Worm (Caenorhabditis elegans): ENCODE measurements around the gene mans-2.

DNA sequence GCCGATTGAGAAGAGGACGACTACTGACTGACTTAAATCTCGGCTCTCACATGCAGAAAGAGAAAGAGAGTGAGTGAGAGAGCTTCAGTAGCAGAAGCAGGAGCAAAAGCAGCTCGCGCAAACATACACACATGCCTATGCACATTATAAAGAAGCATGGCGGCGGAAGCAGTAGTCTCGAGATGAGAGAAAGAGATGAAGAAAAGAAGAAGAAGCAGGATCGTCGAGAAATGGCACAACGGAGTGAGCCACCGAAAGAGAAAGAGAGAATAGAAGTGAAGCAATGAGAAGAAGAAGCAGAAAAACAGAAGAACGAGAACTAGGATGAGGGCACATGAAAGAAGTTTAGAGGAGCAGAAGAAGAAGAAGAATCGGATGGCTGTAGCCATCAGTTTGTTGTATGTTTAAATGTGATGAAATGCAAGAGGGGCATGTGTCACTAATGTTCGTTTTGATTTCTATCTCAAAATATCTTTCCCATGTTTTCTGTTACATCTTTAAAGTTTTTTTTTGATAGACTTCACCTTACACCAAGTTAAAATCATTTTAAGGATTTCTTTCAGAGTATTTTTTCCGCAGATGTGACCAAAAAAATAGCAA is 41.7 kb upstream of the mans-2 start:
- TF ChIP-seq snpc-4 (GFP tag; optimal IDR thresholded peaks at IDR 0.05) = no peak
- no peak for TF ChIP-seq snpc-4 (tag; optimal IDR thresholded peaks at IDR 0.05)
- TF ChIP-seq ama-1 (optimal IDR thresholded peaks at IDR 0.05) = no peak
- TF ChIP-seq ama-1 (GFP tag; optimal IDR thresholded peaks at IDR 0.05) = no peak
- no peak for TF ChIP-seq nhr-90 (tag; optimal IDR thresholded peaks at IDR 0.05)
- no peak for TF ChIP-seq Y95B8A.8 (GFP tag; IDR thresholded peaks at IDR 0.05)
- no peak for TF ChIP-seq efl-1 (GFP tag; optimal IDR thresholded peaks at IDR 0.05)
- no peak for TF ChIP-seq madf-10 (tag; optimal IDR thresholded peaks at IDR 0.05)
- TF ChIP-seq him-1 (tag; optimal IDR thresholded peaks at IDR 0.05) = no peak
- no peak for TF ChIP-seq Y56A3A.18 (GFP tag; IDR thresholded peaks at IDR 0.05)
- TF ChIP-seq unc-62 (GFP tag; optimal IDR thresholded peaks at IDR 0.05) = no peak
- no peak for TF ChIP-seq madf-6 (GFP tag; IDR thresholded peaks at IDR 0.05)
- no peak for TF ChIP-seq gei-17 (GFP tag; optimal IDR thresholded peaks at IDR 0.05)
- no peak for TF ChIP-seq ztf-3 (GFP tag; optimal IDR thresholded peaks at IDR 0.05)
- no peak for TF ChIP-seq ceh-91 (GFP tag; IDR thresholded peaks at IDR 0.05)
